Fruit fly (Drosophila melanogaster) whole organism, embryonic: Measurements from ENCODE around the gene CG34296.

ENCODE experiments used
- Abd-B ChIP-seq: fragments of 200-800 bp; sonication (Bioruptor generic); optimal IDR thresholded peaks from 2 replicates; lab custom pipeline; 2018; ENCODE audit warnings: missing biosample characterization, mild to moderate bottlenecking, missing genetic modification characterization, moderate library complexity
- CG13775 ChIP-seq: fragments of 200-800 bp; sonication (Bioruptor generic); optimal IDR thresholded peaks from 3 replicates; lab custom pipeline; 2017; ENCODE audit warnings: missing biosample characterization, mild to moderate bottlenecking, missing genetic modification characterization
- CG15601 ChIP-seq: fragments of 200-800 bp; sonication (Bioruptor generic); optimal IDR thresholded peaks from 3 replicates; lab custom pipeline; 2019; ENCODE audit warnings: missing biosample characterization, mild to moderate bottlenecking, missing genetic modification characterization, moderate library complexity
- CG16779 ChIP-seq: fragments of 200-800 bp; sonication (Bioruptor generic); IDR thresholded peaks from 2 replicates; pipeline ENCODE4 v1.3.6; 2022; ENCODE audit warnings: missing biosample characterization, missing genetic modification characterization
- CG16813 ChIP-seq: fragments of 200-800 bp; sonication (Bioruptor generic); IDR thresholded peaks from 3 replicates; pipeline ENCODE4 v1.3.6; 2022; ENCODE audit warnings: missing biosample characterization, missing genetic modification characterization; ENCODE audit not compliant: partially characterized antibody
- CG17385 ChIP-seq: fragments of 200-800 bp; sonication (Bioruptor generic); optimal IDR thresholded peaks from 3 replicates; lab custom pipeline; 2018; ENCODE audit warnings: missing biosample characterization, mild to moderate bottlenecking, missing genetic modification characterization
- CG17829 ChIP-seq: fragments of 200-800 bp; optimal IDR thresholded peaks from 2 replicates; lab custom pipeline; 2019; ENCODE audit warnings: missing biosample characterization, mild to moderate bottlenecking, missing genetic modification characterization, moderate library complexity
- CG18764 ChIP-seq: fragments of 200-800 bp; sonication (Bioruptor generic); optimal IDR thresholded peaks from 3 replicates; lab custom pipeline; 2016; ENCODE audit warnings: missing biosample characterization, missing genetic modification characterization
- CG2116 ChIP-seq: fragments of 200-800 bp; sonication (Bioruptor generic); optimal IDR thresholded peaks from 3 replicates; lab custom pipeline; 2018; ENCODE audit warnings: missing biosample characterization, mild to moderate bottlenecking, missing genetic modification characterization
- CG2889 ChIP-seq: fragments of 200-800 bp; sonication (Bioruptor generic); IDR thresholded peaks from 3 replicates; pipeline ENCODE4 v1.3.6; 2022; ENCODE audit warnings: missing biosample characterization, missing genetic modification characterization
- CG33213 ChIP-seq: fragments of 200-800 bp; sonication (Bioruptor generic); optimal IDR thresholded peaks from 3 replicates; lab custom pipeline; 2016; ENCODE audit warnings: missing biosample characterization, missing genetic modification characterization
- CG33557 ChIP-seq: fragments of 200-800 bp; sonication (Bioruptor generic); optimal IDR thresholded peaks from 2 replicates; lab custom pipeline; 2019; ENCODE audit warnings: missing biosample characterization, mild to moderate bottlenecking, missing genetic modification characterization, moderate library complexity
- CG34422 ChIP-seq: fragments of 200-800 bp; sonication (Bioruptor generic); IDR thresholded peaks from 3 replicates; pipeline ENCODE4 v1.3.6; 2022; ENCODE audit warnings: missing biosample characterization, missing genetic modification characterization
- CG3847 ChIP-seq: fragments of 200-800 bp; sonication (Bioruptor generic); IDR thresholded peaks from 2 replicates; pipeline ENCODE4 v1.3.6; 2022; ENCODE audit warnings: missing biosample characterization, missing genetic modification characterization
- CG3995 ChIP-seq: fragments of 200-800 bp; sonication (Bioruptor generic); optimal IDR thresholded peaks from 3 replicates; lab custom pipeline; 2016; ENCODE audit warnings: missing biosample characterization, missing genetic modification characterization
- CG4424 ChIP-seq: fragments of 200-800 bp; sonication (Bioruptor generic); optimal IDR thresholded peaks from 3 replicates; lab custom pipeline; 2016; ENCODE audit warnings: missing biosample characterization, missing genetic modification characterization
- CG7928 ChIP-seq: fragments of 200-800 bp; sonication (Bioruptor generic); optimal IDR thresholded peaks from 2 replicates; lab custom pipeline; 2017; ENCODE audit warnings: missing biosample characterization, mild to moderate bottlenecking, missing genetic modification characterization
- CG9727 ChIP-seq: fragments of 200-800 bp; sonication (Bioruptor generic); optimal IDR thresholded peaks from 3 replicates; lab custom pipeline; 2017; ENCODE audit warnings: missing biosample characterization, mild to moderate bottlenecking, missing genetic modification characterization
- Dek ChIP-seq: fragments of 200-800 bp; sonication (Bioruptor generic); optimal IDR thresholded peaks from 3 replicates; lab custom pipeline; 2019; ENCODE audit warnings: missing biosample characterization, mild to moderate bottlenecking, missing genetic modification characterization, moderate library complexity
- Dfd ChIP-seq, 2 experiments: fragments of >200 bp; optimal IDR thresholded peaks; 2 replicates each; lab custom pipeline; 2017; ENCODE audit warnings: missing biosample characterization in 2 of 2, missing genetic modification characterization in 2 of 2
- E2f1 ChIP-seq: fragments of 200-800 bp; sonication (Bioruptor generic); IDR thresholded peaks from 2 replicates; pipeline ENCODE4 v1.3.6; 2022; ENCODE audit warnings: missing biosample characterization, missing genetic modification characterization
- Fer3 ChIP-seq: fragments of 200-800 bp; sonication (Bioruptor generic); optimal IDR thresholded peaks from 2 replicates; lab custom pipeline; 2018; ENCODE audit warnings: missing biosample characterization, mild to moderate bottlenecking, missing genetic modification characterization, moderate library complexity
- HLH3B ChIP-seq: fragments of 200-800 bp; sonication (Bioruptor generic); IDR thresholded peaks from 2 replicates; pipeline ENCODE4 v1.3.6; 2022; ENCODE audit warnings: missing biosample characterization, missing genetic modification characterization
- HLH4C ChIP-seq: fragments of 200-800 bp; sonication (Bioruptor generic); IDR thresholded peaks from 3 replicates; pipeline ENCODE4 v1.3.6; 2022; ENCODE audit warnings: missing biosample characterization, missing genetic modification characterization; ENCODE audit not compliant: partially characterized antibody
- Hmr ChIP-seq: fragments of 200-800 bp; sonication (Bioruptor generic); optimal IDR thresholded peaks from 3 replicates; lab custom pipeline; 2017; ENCODE audit warnings: mild to moderate bottlenecking, missing biosample characterization, missing genetic modification reagents, missing genetic modification characterization
- Hr78 ChIP-seq, 2 experiments: fragments of 200-800 bp in 1 of 2; fragments of >200 bp in 1 of 2; sonication (Bioruptor generic) in 1 of 2; optimal IDR thresholded peaks; 2 replicates each; lab custom pipeline; 2017 to 2019; ENCODE audit warnings: missing biosample characterization in 2 of 2, missing genetic modification characterization in 2 of 2, mild to moderate bottlenecking in 1 of 2, moderate library complexity in 1 of 2
- MESR4 ChIP-seq: fragments of 200-800 bp; sonication (Bioruptor generic); optimal IDR thresholded peaks from 2 replicates; lab custom pipeline; 2018; ENCODE audit warnings: missing biosample characterization, mild to moderate bottlenecking, missing genetic modification characterization, moderate library complexity
- Meics ChIP-seq: fragments of 200-800 bp; sonication (Bioruptor generic); optimal IDR thresholded peaks from 2 replicates; lab custom pipeline; 2017; ENCODE audit warnings: missing biosample characterization, mild to moderate bottlenecking, missing genetic modification characterization
- Mrtf ChIP-seq: fragments of 200-800 bp; sonication (Bioruptor generic); IDR thresholded peaks from 3 replicates; pipeline ENCODE4 v1.3.6; 2022; ENCODE audit warnings: missing biosample characterization, missing genetic modification characterization
- NfI ChIP-seq: fragments of 200-800 bp; sonication (Bioruptor generic); optimal IDR thresholded peaks from 3 replicates; lab custom pipeline; 2018; ENCODE audit warnings: missing biosample characterization, mild to moderate bottlenecking, missing genetic modification characterization, moderate library complexity
- Pdp1 ChIP-seq, 2 experiments: fragments of 200-800 bp; sonication (Bioruptor generic); optimal IDR thresholded peaks; 3 replicates each; lab custom pipeline; 2016; ENCODE audit warnings: missing biosample characterization in 2 of 2, missing genetic modification characterization in 2 of 2, mild to moderate bottlenecking in 1 of 2, moderate library complexity in 1 of 2
- Scr ChIP-seq: fragments of 200-800 bp; sonication (Bioruptor generic); IDR thresholded peaks from 2 replicates; pipeline ENCODE4 v1.3.6; 2022; ENCODE audit warnings: missing biosample characterization, missing genetic modification characterization; ENCODE audit not compliant: partially characterized antibody
- Tbp ChIP-seq: fragments of >200 bp; optimal IDR thresholded peaks from 2 replicates; lab custom pipeline; 2018; ENCODE audit warnings: missing biosample characterization, missing genetic modification characterization
- dimm ChIP-seq: fragments of 200-800 bp; sonication (Bioruptor generic); IDR thresholded peaks from 2 replicates; pipeline ENCODE4 v1.3.6; 2022; ENCODE audit warnings: missing biosample characterization, missing genetic modification characterization
- dmrt11E ChIP-seq: fragments of 200-800 bp; sonication (Bioruptor generic); optimal IDR thresholded peaks from 3 replicates; lab custom pipeline; 2018; ENCODE audit warnings: missing biosample characterization, mild to moderate bottlenecking, missing genetic modification characterization, moderate library complexity
- gcm2 ChIP-seq: fragments of 200-800 bp; sonication (Bioruptor generic); optimal IDR thresholded peaks from 2 replicates; lab custom pipeline; 2016; ENCODE audit warnings: missing biosample characterization, missing genetic modification characterization
- ham ChIP-seq: fragments of 200-800 bp; sonication (Bioruptor generic); IDR thresholded peaks from 2 replicates; pipeline ENCODE4 v1.3.6; 2022; ENCODE audit warnings: missing biosample characterization, missing genetic modification characterization
- hb ChIP-seq: fragments of 200-800 bp; sonication (Bioruptor generic); IDR thresholded peaks from 3 replicates; pipeline ENCODE4 v1.3.6; 2022; ENCODE audit warnings: missing biosample characterization, missing genetic modification characterization; ENCODE audit not compliant: partially characterized antibody
- insv ChIP-seq, 2 experiments: fragments of 200-800 bp; sonication (Bioruptor generic); optimal IDR thresholded peaks; 3 replicates each; lab custom pipeline; 2016 to 2018; ENCODE audit warnings: missing biosample characterization in 2 of 2, missing genetic modification characterization in 2 of 2
- jigr1 ChIP-seq: fragments of 200-800 bp; sonication (Bioruptor generic); IDR thresholded peaks from 3 replicates; pipeline ENCODE4 v1.3.6; 2022; ENCODE audit warnings: missing biosample characterization, missing genetic modification characterization
- nmo ChIP-seq: fragments of 200-800 bp; sonication (Bioruptor generic); optimal IDR thresholded peaks from 2 replicates; lab custom pipeline; 2018; ENCODE audit warnings: missing biosample characterization, mild to moderate bottlenecking, missing genetic modification characterization, moderate library complexity
- nom ChIP-seq: fragments of 200-800 bp; sonication (Bioruptor generic); optimal IDR thresholded peaks from 2 replicates; lab custom pipeline; 2017; ENCODE audit warnings: missing biosample characterization, missing genetic modification characterization, mild to moderate bottlenecking, moderate library complexity, missing genetic modification reagents
- peb ChIP-seq: fragments of 200-800 bp; sonication (Bioruptor generic); IDR thresholded peaks from 2 replicates; pipeline ENCODE4 v1.3.6; 2022; ENCODE audit warnings: missing biosample characterization, missing genetic modification characterization
- pho ChIP-seq: fragments of 200-800 bp; sonication (Bioruptor generic); optimal IDR thresholded peaks from 2 replicates; lab custom pipeline; 2016; ENCODE audit warnings: missing biosample characterization, missing genetic modification characterization
- repo ChIP-seq: fragments of 200-800 bp; sonication (Bioruptor generic); optimal IDR thresholded peaks from 2 replicates; lab custom pipeline; 2016; ENCODE audit warnings: missing biosample characterization, missing genetic modification characterization
- slp2 ChIP-seq: fragments of 200-800 bp; sonication (Bioruptor generic); optimal IDR thresholded peaks from 2 replicates; lab custom pipeline; 2016; ENCODE audit warnings: missing biosample characterization, missing genetic modification characterization
- sug ChIP-seq: fragments of 200-800 bp; optimal IDR thresholded peaks from 2 replicates; lab custom pipeline; 2019; ENCODE audit warnings: missing biosample characterization, mild to moderate bottlenecking, missing genetic modification characterization, moderate library complexity
- zf30C ChIP-seq: fragments of 200-800 bp; sonication (Bioruptor generic); optimal IDR thresholded peaks from 3 replicates; lab custom pipeline; 2018; ENCODE audit warnings: missing biosample characterization, mild to moderate bottlenecking, missing genetic modification characterization

The CG34296 gene

DNA sequence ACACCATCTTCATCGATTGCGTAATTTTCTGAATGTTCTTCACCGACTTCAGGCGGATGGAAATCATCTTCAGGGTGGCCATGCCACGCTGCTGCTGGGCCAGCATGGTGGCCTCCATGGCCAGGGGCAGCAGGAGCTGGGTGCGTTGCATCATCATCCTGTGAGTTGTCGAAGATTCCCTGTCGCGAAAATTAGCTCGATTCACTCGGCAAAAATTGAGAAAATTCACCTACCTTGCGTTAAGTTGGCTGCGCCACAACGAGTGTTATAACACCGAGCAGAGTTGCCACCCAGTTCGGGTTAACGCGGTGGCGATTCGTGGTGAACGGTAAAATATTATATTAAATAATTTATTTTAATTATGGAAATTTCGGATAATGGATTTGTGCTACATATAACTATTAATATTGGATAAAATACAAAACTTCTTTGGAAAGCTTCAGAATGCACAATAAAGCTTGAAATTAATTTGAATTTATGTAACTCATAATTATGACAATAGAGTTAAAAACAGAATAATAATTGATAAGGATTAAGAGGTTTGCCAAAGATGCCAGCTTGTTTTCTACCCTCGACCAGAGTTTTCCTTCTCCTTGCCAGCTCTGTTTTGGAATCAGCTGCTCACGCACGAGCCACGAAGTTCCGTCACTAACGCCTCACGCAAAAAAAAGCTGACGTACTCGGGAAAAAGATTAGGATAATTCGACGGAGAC, 26.4 kb downstream of the CG34296 start, which contains the start of the genes ATPsyngamma and yata (continued):
- peak; percentile 22 for TF ChIP-seq NfI
- no peak for TF ChIP-seq E2f1 (GFP tag; lab: Robert Waterston, UW)
- peak; percentile 0 for TF ChIP-seq CG3995
- TF ChIP-seq nmo (GFP tag; lab: Kevin White, UChicago), result peak; percentile 52
- no peak for TF ChIP-seq CG7928 (GFP tag; lab: Kevin White, UChicago)
- no peak for TF ChIP-seq zf30C (GFP tag; lab: Kevin White, UChicago)
- TF ChIP-seq Hmr, result no peak
- TF ChIP-seq HLH4C (GFP tag; lab: Robert Waterston, UW), result peak; percentile 53; the same call in 1 of the 3 replicates
- peak in 1 of 2 experiments; percentile 99 for TF ChIP-seq Pdp1 (GFP tag; optimal IDR thresholded peaks at IDR 0.05; lab: Kevin White, UChicago)
- TF ChIP-seq gcm2 (GFP tag; lab: Kevin White, UChicago), result no peak
- peak in 1 of 2 experiments; percentile 30 for TF ChIP-seq insv (GFP tag; optimal IDR thresholded peaks at IDR 0.05; lab: Kevin White, UChicago)
- TF ChIP-seq jigr1 (GFP tag; lab: Robert Waterston, UW), result peak; percentile 81; the same call in 2 of the 3 replicates
- peak; percentile 13 for TF ChIP-seq dmrt11E (tag; lab: Kevin White, UChicago)
- no peak for TF ChIP-seq CG2889 (GFP tag; lab: Robert Waterston, UW)
- no peak for TF ChIP-seq nom
- TF ChIP-seq MESR4 (GFP tag; lab: Kevin White, UChicago), result peak; percentile 97
- TF ChIP-seq CG2116 (GFP tag; lab: Kevin White, UChicago), result peak; percentile 30
- TF ChIP-seq CG17385 (GFP tag; lab: Kevin White, UChicago), result peak; percentile 72
- TF ChIP-seq ham (GFP tag; lab: Robert Waterston, UW), result no peak
- TF ChIP-seq CG4424 (GFP tag; lab: Kevin White, UChicago), result peak; percentile 38
- peak; percentile 59; the same call in 1 of the 2 replicates for TF ChIP-seq CG3847
- TF ChIP-seq HLH3B (GFP tag; lab: Robert Waterston, UW), result no peak; the same call in 1 of the 2 replicates
- no peak for TF ChIP-seq CG16779 (GFP tag; lab: Robert Waterston, UW)
- peak; percentile 41 for TF ChIP-seq CG17829 (tag; lab: Kevin White, UChicago)
- no peak for TF ChIP-seq peb
- no peak for TF ChIP-seq dimm (GFP tag; lab: Robert Waterston, UW)
- no peak for TF ChIP-seq Hr78 (GFP tag; optimal IDR thresholded peaks at IDR 0.05; lab: Kevin White, UChicago)
- TF ChIP-seq Dfd (GFP tag; optimal IDR thresholded peaks at IDR 0.05; lab: Kevin White, UChicago), result no peak
- TF ChIP-seq Mrtf, result no peak
- no peak for TF ChIP-seq repo (GFP tag; lab: Kevin White, UChicago)
- TF ChIP-seq pho (GFP tag; lab: Kevin White, UChicago), result no peak
- TF ChIP-seq Scr (GFP tag; lab: Robert Waterston, UW), result peak; percentile 78
- peak; percentile 43 for TF ChIP-seq CG33557 (GFP tag; lab: Kevin White, UChicago)
- peak; percentile 82 for TF ChIP-seq CG16813
- TF ChIP-seq Tbp (GFP tag; lab: Kevin White, UChicago), result no peak
- no peak for TF ChIP-seq CG33213 (GFP tag; lab: Kevin White, UChicago)
- peak; percentile 54 for TF ChIP-seq sug (tag; lab: Kevin White, UChicago)
- peak; percentile 41 for TF ChIP-seq Dek
- TF ChIP-seq Abd-B (GFP tag; lab: Kevin White, UChicago), result peak; percentile 63
- TF ChIP-seq hb (GFP tag; lab: Robert Waterston, UW), result peak; percentile 49; the same call in 1 of the 3 replicates
- TF ChIP-seq CG34422 (GFP tag; lab: Robert Waterston, UW), result 0 out of 3 replicates have a peak, but pooled peaks have one; percentile 12
- peak; percentile 65 for TF ChIP-seq Meics (GFP tag; lab: Kevin White, UChicago)
- peak; percentile 28 for TF ChIP-seq CG9727 (GFP tag; lab: Kevin White, UChicago)
- TF ChIP-seq CG13775, result peak; percentile 14
- TF ChIP-seq Fer3 (tag; lab: Kevin White, UChicago), result peak; percentile 9
- TF ChIP-seq CG15601 (tag; lab: Kevin White, UChicago), result peak; percentile 57
- peak; percentile 2 for TF ChIP-seq CG18764 (GFP tag; lab: Kevin White, UChicago)
- no peak for TF ChIP-seq slp2 (GFP tag; lab: Kevin White, UChicago)
